Fruit fly (Drosophila melanogaster) whole organism, embryonic: ENCODE results near the gene Plzf.

ENCODE experiments used
- ATbp ChIP-seq: fragments of 200-800 bp; sonication (Bioruptor generic); optimal IDR thresholded peaks from 2 replicates; lab custom pipeline; 2017; ENCODE audit warnings: missing biosample characterization, mild to moderate bottlenecking, missing genetic modification characterization, missing genetic modification reagents
- Ada2b ChIP-seq: fragments of 200-800 bp; sonication (Bioruptor generic); IDR thresholded peaks from 2 replicates; pipeline ENCODE4 v1.3.6; 2022; ENCODE audit warnings: missing biosample characterization, missing genetic modification characterization
- Aef1 ChIP-seq: fragments of 200-800 bp; sonication (Bioruptor generic); IDR thresholded peaks from 3 replicates; pipeline ENCODE4 v1.3.6; 2022; ENCODE audit warnings: missing biosample characterization, missing genetic modification characterization
- Awh ChIP-seq: fragments of 200-800 bp; sonication (Bioruptor generic); IDR thresholded peaks from 2 replicates; pipeline ENCODE4, ENCODE4 v1.3.6; 2022; ENCODE audit warnings: missing biosample characterization, missing genetic modification characterization
- Blimp-1 ChIP-seq: fragments of 200-800 bp; sonication (Bioruptor generic); optimal IDR thresholded peaks from 3 replicates; lab custom pipeline; 2018; ENCODE audit warnings: missing biosample characterization, missing genetic modification characterization, mild to moderate bottlenecking, moderate library complexity, missing genetic modification reagents
- CG10654 ChIP-seq: fragments of 200-800 bp; sonication (Bioruptor generic); optimal IDR thresholded peaks from 2 replicates; lab custom pipeline; 2016; ENCODE audit warnings: missing biosample characterization, missing genetic modification characterization
- CG1233 ChIP-seq: fragments of 200-800 bp; sonication (Bioruptor generic); optimal IDR thresholded peaks from 4 replicates; lab custom pipeline; 2018; ENCODE audit warnings: missing biosample characterization, mild to moderate bottlenecking, missing genetic modification characterization
- CG12659 ChIP-seq: fragments of 200-800 bp; sonication (Bioruptor generic); optimal IDR thresholded peaks from 3 replicates; lab custom pipeline; 2017; ENCODE audit warnings: mild to moderate bottlenecking, missing biosample characterization, missing genetic modification reagents, missing genetic modification characterization
- CG12942 ChIP-seq: fragments of 200-800 bp; sonication (Bioruptor generic); optimal IDR thresholded peaks from 3 replicates; lab custom pipeline; 2016; ENCODE audit warnings: missing biosample characterization, missing genetic modification characterization
- CG13775 ChIP-seq: fragments of 200-800 bp; sonication (Bioruptor generic); optimal IDR thresholded peaks from 3 replicates; lab custom pipeline; 2017; ENCODE audit warnings: missing biosample characterization, mild to moderate bottlenecking, missing genetic modification characterization
- CG15073 ChIP-seq: fragments of 200-800 bp; sonication (Bioruptor generic); optimal IDR thresholded peaks from 2 replicates; lab custom pipeline; 2016; ENCODE audit warnings: missing biosample characterization, missing genetic modification characterization
- CG15601 ChIP-seq: fragments of 200-800 bp; sonication (Bioruptor generic); optimal IDR thresholded peaks from 3 replicates; lab custom pipeline; 2019; ENCODE audit warnings: missing biosample characterization, mild to moderate bottlenecking, missing genetic modification characterization, moderate library complexity
- CG16863 ChIP-seq: fragments of 200-800 bp; sonication (Bioruptor generic); optimal IDR thresholded peaks from 3 replicates; lab custom pipeline; 2016; ENCODE audit warnings: missing biosample characterization, missing genetic modification characterization
- CG3163 ChIP-seq: fragments of 200-800 bp; sonication (Bioruptor generic); optimal IDR thresholded peaks from 3 replicates; lab custom pipeline; 2016; ENCODE audit warnings: missing biosample characterization, missing genetic modification characterization
- CG33557 ChIP-seq: fragments of 200-800 bp; sonication (Bioruptor generic); optimal IDR thresholded peaks from 2 replicates; lab custom pipeline; 2019; ENCODE audit warnings: missing biosample characterization, mild to moderate bottlenecking, missing genetic modification characterization, moderate library complexity
- CG6683 ChIP-seq: fragments of 200-800 bp; sonication (Bioruptor generic); optimal IDR thresholded peaks from 2 replicates; lab custom pipeline; 2017; ENCODE audit warnings: missing biosample characterization, mild to moderate bottlenecking, missing genetic modification characterization, missing genetic modification reagents
- CG6854 ChIP-seq: fragments of 200-800 bp; sonication (Bioruptor generic); optimal IDR thresholded peaks from 3 replicates; lab custom pipeline; 2017; ENCODE audit warnings: missing biosample characterization, mild to moderate bottlenecking, missing genetic modification characterization
- CG8290 ChIP-seq, 3 experiments: fragments of 200-800 bp; sonication (Bioruptor generic); optimal IDR thresholded peaks; 2 replicates each; lab custom pipeline; 2016 to 2019; ENCODE audit warnings: missing biosample characterization in 3 of 3, missing genetic modification characterization in 3 of 3, mild to moderate bottlenecking in 2 of 3, moderate library complexity in 1 of 3
- CG8478 ChIP-seq: fragments of >200 bp; optimal IDR thresholded peaks from 2 replicates; lab custom pipeline; 2018
- CoRest ChIP-seq: fragments of 200-800 bp; sonication (Bioruptor generic); optimal IDR thresholded peaks from 3 replicates; lab custom pipeline; 2018; ENCODE audit warnings: missing biosample characterization, mild to moderate bottlenecking, missing genetic modification characterization, moderate library complexity
- Doc2 ChIP-seq: fragments of 200-800 bp; sonication (Bioruptor generic); IDR thresholded peaks from 2 replicates; pipeline ENCODE4 v1.3.6; 2022; ENCODE audit warnings: missing biosample characterization, missing genetic modification characterization
- Ets97D ChIP-seq: fragments of 200-800 bp; sonication (Bioruptor generic); optimal IDR thresholded peaks from 3 replicates; lab custom pipeline; 2016; ENCODE audit warnings: missing biosample characterization, missing genetic modification characterization
- Hand ChIP-seq: fragments of 200-800 bp; sonication (Bioruptor generic); optimal IDR thresholded peaks from 2 replicates; lab custom pipeline; 2017; ENCODE audit warnings: mild to moderate bottlenecking, missing biosample characterization, missing genetic modification reagents, missing genetic modification characterization
- HmgD ChIP-seq: fragments of 200-800 bp; sonication (Bioruptor generic); optimal IDR thresholded peaks from 3 replicates; lab custom pipeline; 2016; ENCODE audit warnings: missing biosample characterization, missing genetic modification characterization
- Hr39 ChIP-seq: fragments of >200 bp; optimal IDR thresholded peaks from 2 replicates; lab custom pipeline; 2017
- Hr51 ChIP-seq, 2 experiments: fragments of 200-800 bp; sonication (Bioruptor generic); optimal IDR thresholded peaks; 2 replicates in 1 of 2; 3 replicates in 1 of 2; lab custom pipeline; 2016 to 2018; ENCODE audit warnings: missing biosample characterization in 2 of 2, missing genetic modification characterization in 2 of 2, mild to moderate bottlenecking in 1 of 2, moderate library complexity in 1 of 2
- Hr78 ChIP-seq, 2 experiments: fragments of 200-800 bp in 1 of 2; fragments of >200 bp in 1 of 2; sonication (Bioruptor generic) in 1 of 2; optimal IDR thresholded peaks; 2 replicates each; lab custom pipeline; 2017 to 2019; ENCODE audit warnings: missing biosample characterization in 2 of 2, missing genetic modification characterization in 2 of 2, mild to moderate bottlenecking in 1 of 2, moderate library complexity in 1 of 2
- Jarid2 ChIP-seq: fragments of 200-800 bp; sonication (Bioruptor generic); optimal IDR thresholded peaks from 3 replicates; lab custom pipeline; 2017; ENCODE audit warnings: mild to moderate bottlenecking, missing biosample characterization, missing genetic modification reagents, missing genetic modification characterization
- Lim3 ChIP-seq: fragments of 200-800 bp; sonication (Bioruptor generic); IDR thresholded peaks from 2 replicates; pipeline ENCODE4 v1.3.6; 2022; ENCODE audit warnings: missing biosample characterization, missing genetic modification characterization
- Mad ChIP-seq: fragments of 200-800 bp; sonication (Bioruptor generic); optimal IDR thresholded peaks from 2 replicates; lab custom pipeline; 2016; ENCODE audit warnings: missing biosample characterization, missing genetic modification characterization
- NFAT ChIP-seq: fragments of 200-800 bp; sonication (Bioruptor generic); IDR thresholded peaks from 2 replicates; pipeline ENCODE4 v1.3.6; 2022; ENCODE audit warnings: missing biosample characterization, missing genetic modification characterization
- Scr ChIP-seq: fragments of 200-800 bp; sonication (Bioruptor generic); IDR thresholded peaks from 2 replicates; pipeline ENCODE4 v1.3.6; 2022; ENCODE audit warnings: missing biosample characterization, missing genetic modification characterization; ENCODE audit not compliant: partially characterized antibody
- Sin3A ChIP-seq: fragments of >200 bp; optimal IDR thresholded peaks from 2 replicates; lab custom pipeline; 2018
- Taf1 ChIP-seq: fragments of 200-800 bp; sonication (Bioruptor generic); IDR thresholded peaks from 2 replicates; pipeline ENCODE4 v1.3.6; 2022; ENCODE audit warnings: missing biosample characterization, missing genetic modification characterization
- amos ChIP-seq: fragments of 200-800 bp; sonication (Bioruptor generic); IDR thresholded peaks from 2 replicates; pipeline ENCODE4 v1.3.6; 2022; ENCODE audit warnings: missing biosample characterization, missing genetic modification characterization; ENCODE audit not compliant: partially characterized antibody
- bab2 ChIP-seq: fragments of 200-800 bp; sonication (Bioruptor generic); optimal IDR thresholded peaks from 2 replicates; lab custom pipeline; 2016; ENCODE audit warnings: missing biosample characterization, missing genetic modification characterization
- cg ChIP-seq: fragments of 200-800 bp; sonication (Bioruptor generic); optimal IDR thresholded peaks from 3 replicates; lab custom pipeline; 2019; ENCODE audit warnings: missing biosample characterization, mild to moderate bottlenecking, missing genetic modification characterization, moderate library complexity
- crc ChIP-seq: fragments of 200-800 bp; sonication (Bioruptor generic); optimal IDR thresholded peaks from 2 replicates; lab custom pipeline; 2016; ENCODE audit warnings: missing biosample characterization, missing genetic modification characterization
- dati ChIP-seq: fragments of 200-800 bp; sonication (Bioruptor generic); IDR thresholded peaks from 2 replicates; pipeline ENCODE4 v1.3.6; 2022; ENCODE audit warnings: missing biosample characterization, missing genetic modification characterization
- fu2 ChIP-seq: fragments of 200-800 bp; sonication (Bioruptor generic); optimal IDR thresholded peaks from 2 replicates; lab custom pipeline; 2016; ENCODE audit warnings: missing biosample characterization, missing genetic modification characterization
- gsb ChIP-seq: fragments of 200-800 bp; sonication (Bioruptor generic); IDR thresholded peaks from 2 replicates; pipeline ENCODE4 v1.3.6; 2022; ENCODE audit warnings: missing biosample characterization, missing genetic modification characterization
- hbn ChIP-seq: fragments of 200-800 bp; sonication (Bioruptor generic); IDR thresholded peaks from 2 replicates; pipeline ENCODE4 v1.3.6; 2022; ENCODE audit warnings: missing biosample characterization, missing genetic modification characterization; ENCODE audit not compliant: partially characterized antibody
- ind ChIP-seq: fragments of 200-800 bp; sonication (Bioruptor generic); optimal IDR thresholded peaks from 3 replicates; lab custom pipeline; 2016; ENCODE audit warnings: missing biosample characterization, missing genetic modification characterization
- lab ChIP-seq: fragments of 200-800 bp; sonication (Bioruptor generic); optimal IDR thresholded peaks from 3 replicates; lab custom pipeline; 2017; ENCODE audit warnings: missing biosample characterization, missing genetic modification characterization, mild to moderate bottlenecking, moderate library complexity, missing genetic modification reagents
- mam ChIP-seq: fragments of 200-800 bp; sonication (Bioruptor generic); optimal IDR thresholded peaks from 3 replicates; lab custom pipeline; 2016; ENCODE audit warnings: missing biosample characterization, missing genetic modification characterization
- oc ChIP-seq: fragments of 200-800 bp; sonication (Bioruptor generic); optimal IDR thresholded peaks from 2 replicates; lab custom pipeline; 2018; ENCODE audit warnings: missing biosample characterization, mild to moderate bottlenecking, missing genetic modification characterization, moderate library complexity
- ro ChIP-seq: fragments of 200-800 bp; sonication (Bioruptor generic); IDR thresholded peaks from 2 replicates; pipeline ENCODE4 v1.3.6; 2022; ENCODE audit warnings: missing biosample characterization, missing genetic modification characterization
- tap ChIP-seq: fragments of 200-800 bp; optimal IDR thresholded peaks from 3 replicates; lab custom pipeline; 2019; ENCODE audit warnings: missing biosample characterization, mild to moderate bottlenecking, missing genetic modification characterization, moderate library complexity

Plzf gene

dm6 chr2L:12006397-12007330 lies 42.1 kb downstream of the Plzf start (continued):
- TF ChIP-seq fu2 (GFP tag; lab: Kevin White, UChicago) (peak; percentile 22), HmgD (no peak), CoRest (tag; lab: Kevin White, UChicago) (peak; percentile 99), Ets97D (peak; percentile 2), CG13775 (GFP tag; lab: Kevin White, UChicago) (peak; percentile 96), ro (GFP tag; lab: Robert Waterston, UW) (no peak), crc (GFP tag; lab: Kevin White, UChicago) (peak; percentile 3), CG15601 (tag; lab: Kevin White, UChicago) (peak; percentile 93), CG1233 (GFP tag; lab: Kevin White, UChicago) (peak; percentile 95), CG10654 (GFP tag; lab: Kevin White, UChicago) (peak; percentile 88), amos (GFP tag; lab: Robert Waterston, UW) (no peak), dati (GFP tag; lab: Robert Waterston, UW) (no peak), Awh (GFP tag; lab: Robert Waterston, UW) (no peak), NFAT (no peak), Doc2 (GFP tag; lab: Robert Waterston, UW) (no peak), hbn (GFP tag; lab: Robert Waterston, UW) (no peak), bab2 (GFP tag; lab: Kevin White, UChicago) (peak; percentile 53), CG12659 (GFP tag; lab: Kevin White, UChicago) (peak; percentile 97), CG6854 (GFP tag; lab: Kevin White, UChicago) (peak; percentile 91), CG6683 (GFP tag; lab: Kevin White, UChicago) (peak; percentile 90), Jarid2 (GFP tag; lab: Kevin White, UChicago) (peak; percentile 79), tap (peak; percentile 94), Aef1 (GFP tag; lab: Robert Waterston, UW) (no peak), Mad (GFP tag; lab: Kevin White, UChicago) (peak; percentile 59), Hand (GFP tag; lab: Kevin White, UChicago) (peak; percentile 94), CG8290 (GFP tag; optimal IDR thresholded peaks at IDR 0.05; lab: Kevin White, UChicago) (peak; percentile 94), CG8290 (tag; optimal IDR thresholded peaks at IDR 0.05; lab: Kevin White, UChicago) (peak in 1 of 2 experiments; percentile 64), gsb (GFP tag; lab: Robert Waterston, UW) (no peak), CG33557 (GFP tag; lab: Kevin White, UChicago) (peak; percentile 95), CG8478 (lab: Kevin White, UChicago) (peak; percentile 52), Sin3A (lab: Kevin White, UChicago) (no peak), Blimp-1 (peak; percentile 91), CG15073 (GFP tag; lab: Kevin White, UChicago) (peak; percentile 52), Taf1 (GFP tag; lab: Robert Waterston, UW) (no peak), CG16863 (GFP tag; lab: Kevin White, UChicago) (peak; percentile 71), Hr39 (no peak), oc (tag; lab: Kevin White, UChicago) (peak; percentile 69), ind (GFP tag; lab: Kevin White, UChicago) (peak; percentile 92), Ada2b (GFP tag; lab: Robert Waterston, UW) (no peak), lab (peak; percentile 94), ATbp (peak; percentile 89), cg (GFP tag; lab: Kevin White, UChicago) (no peak), Lim3 (GFP tag; lab: Robert Waterston, UW) (no peak), mam (peak; percentile 69), CG12942 (peak; percentile 82), Hr51 (GFP tag; optimal IDR thresholded peaks at IDR 0.05; lab: Kevin White, UChicago) (peak; percentile 41 to 96), CG3163 (GFP tag; lab: Kevin White, UChicago) (no peak), Scr (GFP tag; lab: Robert Waterston, UW) (no peak), Hr78 (GFP tag; optimal IDR thresholded peaks at IDR 0.05; lab: Kevin White, UChicago) (peak in 1 of 2 experiments; percentile 33)
